Fruit fly (Drosophila melanogaster): ENCODE data around the gene sqd.

sqd gene

DNA sequence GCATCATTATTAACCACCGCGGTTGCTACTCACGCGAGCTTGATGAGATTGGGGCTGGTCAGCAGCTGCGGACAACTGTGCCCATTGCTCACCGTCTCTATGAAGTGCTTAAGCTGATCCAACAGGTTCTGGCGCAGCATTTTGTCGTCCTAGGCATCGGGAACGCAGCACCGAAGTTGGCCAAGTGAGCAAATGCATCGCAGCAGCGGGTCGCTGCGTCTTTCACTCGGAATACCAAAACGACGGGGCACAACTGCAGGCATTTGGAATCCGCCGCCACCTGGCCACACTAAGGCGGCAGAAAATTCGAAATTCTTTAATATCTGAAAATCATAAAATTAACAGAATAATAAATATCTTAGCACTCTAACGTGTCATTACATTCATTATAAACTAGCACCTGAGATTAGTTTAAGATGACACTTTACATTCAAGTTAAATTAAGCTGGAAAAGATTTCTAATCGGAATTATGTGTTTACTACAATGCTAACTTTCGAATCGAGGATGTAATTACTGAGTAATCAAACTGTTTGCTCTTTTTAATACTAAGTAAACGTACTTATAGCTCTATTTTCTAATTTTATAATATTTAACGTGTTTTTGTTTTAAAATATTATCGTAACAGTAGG lies 37.0 kb upstream of the sqd start (continued):
- TF ChIP-seq CG4854 (GFP tag; optimal IDR thresholded peaks at IDR 0.05) (no peak), rib (GFP tag; IDR thresholded peaks at IDR 0.05) (no peak), CG10267 (tag; optimal IDR thresholded peaks at IDR 0.05) (no peak), ci (GFP tag; IDR thresholded peaks at IDR 0.05) (peak; percentile 41; the same call in 1 of the 3 replicates), CG10431 (GFP tag; optimal IDR thresholded peaks at IDR 0.05) (no peak), Jarid2 (GFP tag; optimal IDR thresholded peaks at IDR 0.05) (peak; percentile 12), pzg (GFP tag; optimal IDR thresholded peaks at IDR 0.05) (peak; percentile 63), pan (optimal IDR thresholded peaks at IDR 0.05) (no peak), pan (GFP tag; optimal IDR thresholded peaks at IDR 0.05 in 1 of 2, IDR thresholded peaks at IDR 0.05 in 1 of 2) (no peak), tin (GFP tag; optimal IDR thresholded peaks at IDR 0.05) (no peak), CG12236 (GFP tag; optimal IDR thresholded peaks at IDR 0.05) (no peak), Aef1 (GFP tag; IDR thresholded peaks at IDR 0.05) (no peak), Ssrp (tag; optimal IDR thresholded peaks at IDR 0.05) (no peak), CG5953 (GFP tag; IDR thresholded peaks at IDR 0.05) (no peak), CG31441 (GFP tag; IDR thresholded peaks at IDR 0.05) (no peak), CG7928 (GFP tag; optimal IDR thresholded peaks at IDR 0.05) (no peak), CG6254 (GFP tag; optimal IDR thresholded peaks at IDR 0.05) (no peak), CG3847 (GFP tag; IDR thresholded peaks at IDR 0.05) (no peak), CG9932 (GFP tag; IDR thresholded peaks at IDR 0.05) (no peak), CG4617 (GFP tag; optimal IDR thresholded peaks at IDR 0.05; ENCODE audit: borderline replicate concordance) (peak; percentile 38)

DNA sequence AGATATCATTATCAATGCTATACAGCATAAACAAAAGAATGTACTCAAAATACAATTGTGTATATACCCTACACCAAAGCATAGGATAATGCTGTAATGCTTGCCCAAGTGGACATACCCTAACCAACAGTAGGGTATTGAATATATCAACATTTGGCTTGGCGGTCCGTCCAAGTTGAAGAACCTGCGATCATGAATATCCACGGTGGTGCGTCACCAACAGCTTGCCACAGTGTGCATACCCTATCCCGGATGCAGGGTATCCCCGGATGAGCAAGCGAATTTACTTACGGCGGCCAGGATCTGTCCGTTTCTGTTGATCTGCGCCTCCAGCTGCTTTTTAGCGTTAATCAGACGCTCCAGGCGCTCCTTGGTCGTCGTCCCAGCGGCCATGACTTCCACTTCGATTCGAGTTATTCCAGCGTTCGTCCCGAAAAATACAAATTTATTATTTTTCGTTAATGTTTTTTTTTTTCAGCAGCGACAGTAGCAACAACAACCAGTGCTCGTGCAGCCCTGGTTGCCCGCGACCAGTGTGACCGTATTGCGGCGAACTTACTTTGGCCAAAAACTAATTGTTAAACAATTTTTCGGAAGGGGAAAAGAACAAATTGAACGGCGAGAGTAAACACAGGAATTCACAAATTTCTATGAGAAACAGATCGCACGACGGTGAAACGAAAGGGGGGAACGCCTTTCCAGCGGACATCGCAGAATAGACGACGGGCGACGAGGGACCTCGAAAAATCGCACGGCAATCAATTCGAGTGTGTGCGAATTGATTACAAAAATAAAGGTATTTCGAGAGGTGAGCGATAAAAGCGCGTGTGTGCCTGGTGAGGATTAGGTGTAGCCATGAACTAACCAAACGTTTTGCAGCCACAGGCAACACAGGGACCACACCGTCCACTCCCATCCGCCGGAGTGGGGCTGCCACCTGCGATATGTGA lies 30.3 kb upstream of the sqd start, which contains the start of the genes Lkb1 and CG9588:
Gene Lkb1, plus strand, starts transcription at position 413 of the 950 bp plus-strand sequence.
Gene CG9588, minus strand, starts transcription at position 545 of the 950 bp plus-strand sequence.
- TF ChIP-seq esg (GFP tag; conservative IDR thresholded peaks at IDR 0.05): peak; percentile 82
- TF ChIP-seq Meics (GFP tag; optimal IDR thresholded peaks at IDR 0.05): peak; percentile 41
- TF ChIP-seq yki (optimal IDR thresholded peaks at IDR 0.05): no peak
- TF ChIP-seq CG2120 (GFP tag; optimal IDR thresholded peaks at IDR 0.05): peak; percentile 72
- peak; percentile 56 for TF ChIP-seq Gsc (GFP tag; IDR thresholded peaks at IDR 0.05)
- peak; percentile 17 for TF ChIP-seq fu2 (GFP tag; optimal IDR thresholded peaks at IDR 0.05)
- TF ChIP-seq Lim3 (GFP tag; IDR thresholded peaks at IDR 0.05): no peak
- TF ChIP-seq ap (GFP tag; IDR thresholded peaks at IDR 0.05): peak; percentile 76
- TF ChIP-seq unc-4 (GFP tag; IDR thresholded peaks at IDR 0.05; ENCODE audit: partially characterized antibody): no peak
- TF ChIP-seq Mad (GFP tag; optimal IDR thresholded peaks at IDR 0.05): peak; percentile 2
- peak; percentile 77 for TF ChIP-seq Optix (GFP tag; IDR thresholded peaks at IDR 0.05)
- TF ChIP-seq Fer3 (tag; optimal IDR thresholded peaks at IDR 0.05): peak; percentile 45
- no peak for TF ChIP-seq CG10543 (GFP tag; optimal IDR thresholded peaks at IDR 0.05)
- peak; percentile 42 for TF ChIP-seq caup (GFP tag; optimal IDR thresholded peaks at IDR 0.05; ENCODE audit: severe bottlenecking)
- TF ChIP-seq Atf3 (GFP tag; optimal IDR thresholded peaks at IDR 0.05): peak; percentile 39
- TF ChIP-seq Taf1 (GFP tag; IDR thresholded peaks at IDR 0.05): peak; percentile 62; the same call in 1 of the 2 replicates
- TF ChIP-seq Trl (optimal IDR thresholded peaks at IDR 0.05): no peak
- TF ChIP-seq Trl (GFP tag; optimal IDR thresholded peaks at IDR 0.05): peak; percentile 3
- no peak for TF ChIP-seq mirr (GFP tag; optimal IDR thresholded peaks at IDR 0.05)
- TF ChIP-seq Chrac-16 (GFP tag; optimal IDR thresholded peaks at IDR 0.05): peak; percentile 51
- TF ChIP-seq CG7928 (GFP tag; optimal IDR thresholded peaks at IDR 0.05): peak; percentile 93
- TF ChIP-seq stc (GFP tag; IDR thresholded peaks at IDR 0.05): no peak
- TF ChIP-seq seq (GFP tag; IDR thresholded peaks at IDR 0.05): peak; percentile 54; the same call in 1 of the 2 replicates
- TF ChIP-seq Side (GFP tag; optimal IDR thresholded peaks at IDR 0.05): peak; percentile 53
- TF ChIP-seq CG12769 (tag; optimal IDR thresholded peaks at IDR 0.05): no peak
- peak; percentile 34 to 46 for TF ChIP-seq bsh (GFP tag; optimal IDR thresholded peaks at IDR 0.05)
- peak; percentile 26 for TF ChIP-seq maf-S (GFP tag; optimal IDR thresholded peaks at IDR 0.05)
- TF ChIP-seq crol (GFP tag; IDR thresholded peaks at IDR 0.05): no peak
- peak; percentile 71 for TF ChIP-seq CTCF (GFP tag; optimal IDR thresholded peaks at IDR 0.05)
- peak; percentile 71 for TF ChIP-seq ro (GFP tag; IDR thresholded peaks at IDR 0.05)
- TF ChIP-seq GATAe (GFP tag; conservative IDR thresholded peaks at IDR 0.05): 0 out of 2 replicates have a peak, but pooled peaks have one; percentile 16
